ENCODE assay signal across 2 worm cellular contexts in the genomic region with DNA sequence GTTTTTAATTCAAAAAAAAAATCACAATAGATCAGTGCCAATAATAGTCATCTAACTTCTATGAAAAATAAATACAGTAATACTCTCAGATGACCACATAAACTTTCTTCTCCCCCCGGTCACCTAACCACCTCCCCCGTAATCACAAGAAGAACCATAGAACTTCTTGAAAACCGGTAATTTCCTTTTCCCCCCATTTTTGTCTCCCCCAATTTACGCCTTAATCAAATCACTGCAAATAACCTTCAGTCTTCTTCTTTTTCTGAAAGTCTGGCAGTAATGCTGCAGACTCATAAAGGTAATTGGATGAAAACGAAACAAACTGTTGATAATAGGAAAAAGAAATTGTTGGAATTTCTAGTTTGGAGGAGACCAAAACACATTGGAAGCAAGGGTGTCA.
TF ChIP-seq lines count a peak whose summit lies in the region.

No protein-coding gene starts in this region.

TF ChIP-seq in whole organism, L1 larva, 84 proteins besides CTCF, POLR2A, EP300 and RAD21 (continues in another document):
- TF ChIP-seq ets-5 (GFP tag; IDR thresholded peaks at IDR 0.05; lab: Robert Waterston, UW) (no peak), nhr-71 (tag; optimal IDR thresholded peaks at IDR 0.05; lab: Kevin White, UChicago) (peak; percentile 26), Y116A8C.19 (tag; optimal IDR thresholded peaks at IDR 0.05; lab: Kevin White, UChicago; ENCODE audit: borderline replicate concordance) (no peak), sptf-1 (tag; optimal IDR thresholded peaks at IDR 0.05; lab: Kevin White, UChicago) (no peak), snpc-4 (tag; optimal IDR thresholded peaks at IDR 0.05; lab: Kevin White, UChicago) (no peak), nhr-237 (tag; optimal IDR thresholded peaks at IDR 0.05; lab: Kevin White, UChicago) (no peak), alr-1 (tag; optimal IDR thresholded peaks at IDR 0.05; lab: Kevin White, UChicago; ENCODE audit: borderline replicate concordance) (no peak), sup-37 (GFP tag; optimal IDR thresholded peaks at IDR 0.05; lab: Kevin White, UChicago) (no peak), ceh-63 (GFP tag; optimal IDR thresholded peaks at IDR 0.05; lab: Kevin White, UChicago) (no peak), hlh-17 (GFP tag; optimal IDR thresholded peaks at IDR 0.05; lab: Kevin White, UChicago; ENCODE audit: borderline replicate concordance) (no peak), pqm-1 (tag; optimal IDR thresholded peaks at IDR 0.05; lab: Kevin White, UChicago) (no peak), sox-4 (tag; optimal IDR thresholded peaks at IDR 0.05; lab: Kevin White, UChicago) (no peak), unc-98 (GFP tag; IDR thresholded peaks at IDR 0.05; lab: Robert Waterston, UW) (no peak), ztf-4 (tag; optimal IDR thresholded peaks at IDR 0.05; lab: Kevin White, UChicago) (no peak), efl-3 (GFP tag; optimal IDR thresholded peaks at IDR 0.05; lab: Kevin White, UChicago) (no peak), mef-2 (tag; optimal IDR thresholded peaks at IDR 0.05; lab: Kevin White, UChicago) (no peak), pag-3 (tag; optimal IDR thresholded peaks at IDR 0.05; lab: Kevin White, UChicago; ENCODE audit: borderline replicate concordance, insufficient read depth) (no peak), ama-1 (optimal IDR thresholded peaks at IDR 0.05; lab: Kevin White, UChicago) (no peak), C16A3.4 (tag; optimal IDR thresholded peaks at IDR 0.05; lab: Kevin White, UChicago) (no peak), fkh-4 (tag; optimal IDR thresholded peaks at IDR 0.05; lab: Kevin White, UChicago; ENCODE audit: borderline replicate concordance) (no peak), nhr-84 (tag; optimal IDR thresholded peaks at IDR 0.05; lab: Kevin White, UChicago) (no peak), C04F5.9 (tag; optimal IDR thresholded peaks at IDR 0.05; lab: Kevin White, UChicago) (no peak), nhr-77 (tag; optimal IDR thresholded peaks at IDR 0.05; lab: Kevin White, UChicago) (no peak), ceh-88 (GFP tag; IDR thresholded peaks at IDR 0.05; lab: Robert Waterston, UW) (no peak), mab-9 (GFP tag; IDR thresholded peaks at IDR 0.05; lab: Robert Waterston, UW) (no peak), vab-15 (tag; optimal IDR thresholded peaks at IDR 0.05; lab: Kevin White, UChicago) (no peak), aly-2 (tag; optimal IDR thresholded peaks at IDR 0.05; lab: Kevin White, UChicago) (no peak), skn-1 (tag; optimal IDR thresholded peaks at IDR 0.05; lab: Kevin White, UChicago) (no peak), nhr-28 (tag; optimal IDR thresholded peaks at IDR 0.05; lab: Kevin White, UChicago) (no peak), lin-13 (GFP tag; optimal IDR thresholded peaks at IDR 0.05; lab: Kevin White, UChicago) (no peak), ces-1 (GFP tag; optimal IDR thresholded peaks at IDR 0.05; lab: Kevin White, UChicago) (no peak), tlp-1 (tag; optimal IDR thresholded peaks at IDR 0.05; lab: Kevin White, UChicago) (no peak), nhr-47 (tag; optimal IDR thresholded peaks at IDR 0.05; lab: Kevin White, UChicago) (no peak), fkh-8 (tag; optimal IDR thresholded peaks at IDR 0.05; lab: Kevin White, UChicago) (no peak), egl-27 (tag; optimal IDR thresholded peaks at IDR 0.05; lab: Kevin White, UChicago) (no peak), fos-1 (tag; optimal IDR thresholded peaks at IDR 0.05; lab: Kevin White, UChicago) (no peak), nhr-19 (GFP tag; conservative IDR thresholded peaks at IDR 0.05; lab: Robert Waterston, UW) (no peak), ceh-82 (tag; optimal IDR thresholded peaks at IDR 0.05; lab: Kevin White, UChicago) (no peak), mep-1 (tag; optimal IDR thresholded peaks at IDR 0.05; lab: Kevin White, UChicago) (no peak), ztf-11 (tag; optimal IDR thresholded peaks at IDR 0.05; lab: Kevin White, UChicago) (no peak), snu-23 (GFP tag; optimal IDR thresholded peaks at IDR 0.05; lab: Kevin White, UChicago) (peak; percentile 33), pax-3 (tag; optimal IDR thresholded peaks at IDR 0.05; lab: Kevin White, UChicago) (no peak), unc-130 (tag; optimal IDR thresholded peaks at IDR 0.05; lab: Kevin White, UChicago) (peak; percentile 17), F16B12.6 (tag; optimal IDR thresholded peaks at IDR 0.05; lab: Kevin White, UChicago) (no peak), elt-3 (tag; optimal IDR thresholded peaks at IDR 0.05; lab: Kevin White, UChicago) (peak in 3 of 6 experiments; percentile 6 to 60 (median 46))

TF ChIP-seq in whole organism, L2 larva, 48 proteins besides CTCF, POLR2A, EP300 and RAD21:
- TF ChIP-seq nhr-25 (tag; optimal IDR thresholded peaks at IDR 0.05; lab: Kevin White, UChicago) (peak; percentile 72), sem-4 (tag; optimal IDR thresholded peaks at IDR 0.05; lab: Kevin White, UChicago) (peak; percentile 52), lin-11 (tag; optimal IDR thresholded peaks at IDR 0.05; lab: Kevin White, UChicago) (no peak)

Comparison
In these comparisons a context has a peak if more than half of its experiments do, and no peak if none do; other contexts are left out.
1. Of the 22 proteins assayed by ChIP-seq in both whole organism, L1 larva and whole organism, L2 larva: peak only in whole organism, L1 larva: blmp-1; only in whole organism, L2 larva: none; in both: none; in neither: 19; mixed calls (peak in some experiments, not most) for 2.